Worm (Caenorhabditis elegans): ENCODE results near the gene F48G7.5.

ce11 chrV:574639-575038, 48.1 kb downstream of the F48G7.5 start, which contains the start of gene C14C6.13:
- no peak for TF ChIP-seq attf-6 (GFP tag; IDR thresholded peaks at IDR 0.05)
- no peak for TF ChIP-seq him-1 (tag; optimal IDR thresholded peaks at IDR 0.05)
- TF ChIP-seq T26A5.8 (tag; optimal IDR thresholded peaks at IDR 0.05) = no peak
- no peak for TF ChIP-seq chd-7 (tag; optimal IDR thresholded peaks at IDR 0.05)
- TF ChIP-seq F33H1.4 (GFP tag; IDR thresholded peaks at IDR 0.05) = no peak
- TF ChIP-seq nfya-1 (tag; optimal IDR thresholded peaks at IDR 0.05; ENCODE audit: borderline replicate concordance, insufficient read depth) = no peak
- no peak for TF ChIP-seq hsf-1 (GFP tag; IDR thresholded peaks at IDR 0.05)
- no peak for TF ChIP-seq attf-5 (GFP tag; optimal IDR thresholded peaks at IDR 0.05)
- no peak for TF ChIP-seq unc-130 (GFP tag; optimal IDR thresholded peaks at IDR 0.05)
- TF ChIP-seq nhr-27 (tag; optimal IDR thresholded peaks at IDR 0.05) = no peak
- TF ChIP-seq unc-62 (GFP tag; optimal IDR thresholded peaks at IDR 0.05) = no peak
- TF ChIP-seq hlh-12 (tag; optimal IDR thresholded peaks at IDR 0.05) = no peak

All from whole organism, young adult.